Fruit fly (Drosophila melanogaster): Measurements from ENCODE around the gene CG13078.

CG13078 gene

DNA sequence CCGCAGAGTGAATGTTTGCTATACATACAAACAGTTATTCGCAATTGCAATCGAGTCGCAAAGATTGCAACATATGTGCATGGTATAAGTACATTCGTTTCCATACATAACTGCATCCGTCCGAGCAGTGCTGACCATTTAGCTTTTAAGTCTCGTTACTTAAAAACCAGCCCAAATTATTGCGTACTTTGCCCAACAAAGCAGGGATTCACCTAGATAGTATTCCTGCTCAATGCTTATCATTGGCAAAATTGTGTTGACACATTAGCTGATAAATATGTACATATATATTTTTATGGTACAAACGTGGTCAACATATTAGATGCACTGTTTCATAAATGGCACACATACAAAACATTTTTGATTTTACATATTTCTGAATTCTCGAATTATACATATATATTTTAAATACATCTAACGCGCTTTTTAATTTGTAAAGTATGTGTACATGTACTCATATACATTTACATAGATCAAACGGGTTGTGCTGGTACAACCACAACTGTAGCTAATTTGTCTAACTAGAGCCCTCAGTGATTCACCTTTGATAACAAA lies 20.6 kb upstream of the CG13078 start (continued):
- TF ChIP-seq Meics (GFP tag; optimal IDR thresholded peaks at IDR 0.05), result no peak
- no peak for TF ChIP-seq Xrp1 (GFP tag; IDR thresholded peaks at IDR 0.05)
- no peak for TF ChIP-seq tin (GFP tag; optimal IDR thresholded peaks at IDR 0.05)
- no peak for TF ChIP-seq trh (GFP tag; optimal IDR thresholded peaks at IDR 0.05)
- no peak for TF ChIP-seq z (GFP tag; IDR thresholded peaks at IDR 0.05)
- TF ChIP-seq wek (GFP tag; optimal IDR thresholded peaks at IDR 0.05), result no peak
- no peak for TF ChIP-seq Asciz (GFP tag; optimal IDR thresholded peaks at IDR 0.05)
- no peak for TF ChIP-seq CG4617 (GFP tag; optimal IDR thresholded peaks at IDR 0.05; ENCODE audit: borderline replicate concordance)
- no peak for TF ChIP-seq ken (GFP tag; IDR thresholded peaks at IDR 0.05)
- TF ChIP-seq PHDP (tag; optimal IDR thresholded peaks at IDR 0.05), result peak; percentile 3
- peak; percentile 5 for TF ChIP-seq CG2678 (tag; optimal IDR thresholded peaks at IDR 0.05)
- no peak for TF ChIP-seq MESR4 (GFP tag; optimal IDR thresholded peaks at IDR 0.05)
- no peak for TF ChIP-seq dimm (GFP tag; IDR thresholded peaks at IDR 0.05)
- no peak for TF ChIP-seq D19B (GFP tag; optimal IDR thresholded peaks at IDR 0.05)

DNA sequence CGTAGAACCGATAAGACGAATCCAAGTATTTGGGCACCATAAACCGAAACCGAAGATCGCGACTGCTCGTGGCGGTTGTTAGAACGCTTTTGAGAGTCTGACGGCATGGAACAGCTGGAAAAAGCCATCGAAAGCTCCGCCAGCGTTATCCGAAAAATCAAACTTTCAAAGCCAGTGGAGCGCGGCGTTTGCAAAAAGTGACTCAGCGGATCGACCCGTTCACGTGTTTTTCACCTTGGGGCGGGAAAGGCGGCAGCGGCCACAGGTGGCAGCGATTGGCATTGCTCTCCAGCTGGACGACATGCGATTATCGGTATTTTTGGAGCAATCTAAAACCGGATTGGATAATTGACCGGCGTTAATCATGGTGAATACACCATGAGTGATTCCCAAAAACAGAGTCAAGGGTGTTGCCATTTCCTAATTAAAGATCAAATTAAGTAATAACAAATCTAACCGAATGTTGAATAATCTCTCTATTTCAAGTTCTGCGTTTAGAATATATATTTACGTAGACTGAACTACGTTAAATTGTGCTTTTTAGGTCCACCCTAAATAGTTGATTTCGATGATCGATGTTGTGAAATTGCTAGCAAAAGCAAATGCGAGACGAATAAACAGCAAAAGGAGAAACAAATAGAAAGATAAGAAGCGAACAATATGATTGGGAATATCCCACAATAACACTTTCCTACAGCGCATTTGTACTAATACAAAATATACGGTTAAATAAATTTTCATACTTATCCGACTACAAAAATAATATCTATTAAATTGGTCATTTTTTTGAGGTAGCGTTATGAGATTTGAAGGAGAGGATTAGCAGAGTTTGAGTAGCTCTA lies 16.6 kb upstream of the CG13078 start, which contains the start of gene CG10337:
CG10337 (minus strand) TSS at position 91 of the 842 bp plus-strand sequence.
- TF ChIP-seq Xrp1 (GFP tag; IDR thresholded peaks at IDR 0.05) (peak; percentile 38), CG3838 (GFP tag; optimal IDR thresholded peaks at IDR 0.05) (no peak), CG1602 (GFP tag; optimal IDR thresholded peaks at IDR 0.05) (peak; percentile 6), tap (tag; optimal IDR thresholded peaks at IDR 0.05) (peak; percentile 41), gcm2 (GFP tag; optimal IDR thresholded peaks at IDR 0.05) (peak; percentile 0), sug (tag; optimal IDR thresholded peaks at IDR 0.05) (peak; percentile 79), CG11723 (GFP tag; optimal IDR thresholded peaks at IDR 0.05) (peak; percentile 12), Poxn (GFP tag; IDR thresholded peaks at IDR 0.05) (no peak), CG1603 (tag; optimal IDR thresholded peaks at IDR 0.05) (peak; percentile 32), CG2199 (GFP tag; IDR thresholded peaks at IDR 0.05) (peak; percentile 64; the same call in 1 of the 3 replicates), yki (optimal IDR thresholded peaks at IDR 0.05) (no peak), zen2 (GFP tag; IDR thresholded peaks at IDR 0.05; ENCODE audit: partially characterized antibody) (no peak), Sox102F (GFP tag; optimal IDR thresholded peaks at IDR 0.05) (peak; percentile 57), lmd (GFP tag; IDR thresholded peaks at IDR 0.05) (peak; percentile 11; the same call in 1 of the 2 replicates), Awh (GFP tag; IDR thresholded peaks at IDR 0.05) (no peak), sd (tag; optimal IDR thresholded peaks at IDR 0.05) (peak; percentile 85), CG15011 (GFP tag; optimal IDR thresholded peaks at IDR 0.05) (peak; percentile 69), CoRest (tag; optimal IDR thresholded peaks at IDR 0.05) (peak; percentile 47), unc-4 (GFP tag; IDR thresholded peaks at IDR 0.05; ENCODE audit: partially characterized antibody) (no peak), CG3995 (GFP tag; optimal IDR thresholded peaks at IDR 0.05) (peak; percentile 83), CG6654 (GFP tag; optimal IDR thresholded peaks at IDR 0.05) (no peak), Bteb2 (GFP tag; optimal IDR thresholded peaks at IDR 0.05) (peak; percentile 34), onecut (GFP tag; IDR thresholded peaks at IDR 0.05) (no peak), CG9932 (GFP tag; IDR thresholded peaks at IDR 0.05) (peak; percentile 42), Trl (optimal IDR thresholded peaks at IDR 0.05) (peak in 1 of 2 experiments; percentile 1), Trl (GFP tag; optimal IDR thresholded peaks at IDR 0.05) (no peak), sisA (GFP tag; IDR thresholded peaks at IDR 0.05) (no peak), lab (GFP tag; optimal IDR thresholded peaks at IDR 0.05) (peak; percentile 86), chinmo (GFP tag; IDR thresholded peaks at IDR 0.05; ENCODE audit: partially characterized antibody) (0 out of 4 replicates have a peak, but pooled peaks have one; percentile 32), Deaf1 (tag; optimal IDR thresholded peaks at IDR 0.05) (peak; percentile 68), unpg (GFP tag; optimal IDR thresholded peaks at IDR 0.05) (peak; percentile 55), tio (GFP tag; optimal IDR thresholded peaks at IDR 0.05) (no peak), bab2 (GFP tag; optimal IDR thresholded peaks at IDR 0.05) (peak; percentile 30), wek (GFP tag; optimal IDR thresholded peaks at IDR 0.05) (no peak), CG10274 (GFP tag; optimal IDR thresholded peaks at IDR 0.05) (peak; percentile 95), CG34376 (GFP tag; optimal IDR thresholded peaks at IDR 0.05) (peak; percentile 54)
